Fruit fly (Drosophila melanogaster) whole organism, embryonic: ENCODE results near the gene Pvf2.

Experiments used
- Antp ChIP-seq: fragments of 200-800 bp; sonication (Bioruptor generic); optimal IDR thresholded peaks from 3 replicates; lab custom pipeline; 2016; ENCODE audit warnings: missing biosample characterization, missing genetic modification characterization
- BtbVII ChIP-seq: fragments of 200-800 bp; sonication (Bioruptor generic); optimal IDR thresholded peaks from 3 replicates; lab custom pipeline; 2017; ENCODE audit warnings: missing biosample characterization, mild to moderate bottlenecking, missing genetic modification characterization
- CG11560 ChIP-seq: fragments of 200-800 bp; sonication (Bioruptor generic); IDR thresholded peaks from 3 replicates; pipeline ENCODE4 v1.3.6; 2022; ENCODE audit warnings: missing biosample characterization, missing genetic modification characterization
- CG15073 ChIP-seq: fragments of 200-800 bp; sonication (Bioruptor generic); optimal IDR thresholded peaks from 2 replicates; lab custom pipeline; 2016; ENCODE audit warnings: missing biosample characterization, missing genetic modification characterization
- CG1529 ChIP-seq: fragments of 200-800 bp; sonication (Bioruptor generic); optimal IDR thresholded peaks from 3 replicates; lab custom pipeline; 2018; ENCODE audit warnings: missing biosample characterization, missing genetic modification characterization
- CG15514 ChIP-seq: fragments of 200-800 bp; sonication (Bioruptor generic); optimal IDR thresholded peaks from 3 replicates; lab custom pipeline; 2017; ENCODE audit warnings: missing biosample characterization, missing genetic modification characterization, mild to moderate bottlenecking, moderate library complexity, missing genetic modification reagents
- CG16779 ChIP-seq: fragments of 200-800 bp; sonication (Bioruptor generic); IDR thresholded peaks from 2 replicates; pipeline ENCODE4 v1.3.6; 2022; ENCODE audit warnings: missing biosample characterization, missing genetic modification characterization
- CG16863 ChIP-seq: fragments of 200-800 bp; sonication (Bioruptor generic); optimal IDR thresholded peaks from 3 replicates; lab custom pipeline; 2016; ENCODE audit warnings: missing biosample characterization, missing genetic modification characterization
- CG17186 ChIP-seq: fragments of 200-800 bp; sonication (Bioruptor generic); optimal IDR thresholded peaks from 3 replicates; lab custom pipeline; 2017; ENCODE audit warnings: missing biosample characterization, missing genetic modification reagents, missing genetic modification characterization
- CG3163 ChIP-seq: fragments of 200-800 bp; sonication (Bioruptor generic); optimal IDR thresholded peaks from 3 replicates; lab custom pipeline; 2016; ENCODE audit warnings: missing biosample characterization, missing genetic modification characterization
- CG4424 ChIP-seq: fragments of 200-800 bp; sonication (Bioruptor generic); optimal IDR thresholded peaks from 3 replicates; lab custom pipeline; 2016; ENCODE audit warnings: missing biosample characterization, missing genetic modification characterization
- CG4730 ChIP-seq: fragments of 200-800 bp; sonication (Bioruptor generic); IDR thresholded peaks from 2 replicates; pipeline ENCODE4 v1.3.6; 2022; ENCODE audit warnings: missing biosample characterization, missing genetic modification characterization
- CG6791 ChIP-seq: fragments of 200-800 bp; sonication (Bioruptor generic); IDR thresholded peaks from 3 replicates; pipeline ENCODE4 v1.3.6; 2022; ENCODE audit warnings: missing biosample characterization, missing genetic modification characterization; ENCODE audit not compliant: partially characterized antibody
- CG7357 ChIP-seq: fragments of 200-800 bp; sonication (Bioruptor generic); IDR thresholded peaks from 3 replicates; pipeline ENCODE4 v1.3.6; 2022; ENCODE audit warnings: missing biosample characterization, missing genetic modification characterization
- CG7556 ChIP-seq: fragments of 200-800 bp; sonication (Bioruptor generic); optimal IDR thresholded peaks from 2 replicates; lab custom pipeline; 2017; ENCODE audit warnings: missing biosample characterization, mild to moderate bottlenecking, missing genetic modification characterization
- CG7839 ChIP-seq: fragments of 200-800 bp; sonication (Bioruptor generic); optimal IDR thresholded peaks from 3 replicates; lab custom pipeline; 2018; ENCODE audit warnings: missing biosample characterization, mild to moderate bottlenecking, missing genetic modification characterization, moderate library complexity
- CG8765 ChIP-seq: fragments of 200-800 bp; sonication (Bioruptor generic); IDR thresholded peaks from 2 replicates; pipeline ENCODE4 v1.3.6; 2022; ENCODE audit warnings: missing biosample characterization, missing genetic modification characterization
- CTCF ChIP-seq: fragments of 200-800 bp; sonication (Bioruptor generic); optimal IDR thresholded peaks from 2 replicates; lab custom pipeline; 2017; ENCODE audit warnings: missing biosample characterization, mild to moderate bottlenecking, missing genetic modification characterization, moderate library complexity
- CoRest ChIP-seq: fragments of 200-800 bp; sonication (Bioruptor generic); optimal IDR thresholded peaks from 3 replicates; lab custom pipeline; 2018; ENCODE audit warnings: missing biosample characterization, mild to moderate bottlenecking, missing genetic modification characterization, moderate library complexity
- D ChIP-seq, 2 experiments: fragments of 200-800 bp in 1 of 2; fragments of >200 bp in 1 of 2; sonication (Bioruptor generic) in 1 of 2; optimal IDR thresholded peaks; 2 replicates in 1 of 2; 3 replicates in 1 of 2; lab custom pipeline; 2017; ENCODE audit warnings: mild to moderate bottlenecking in 1 of 2, missing biosample characterization in 1 of 2, missing genetic modification characterization in 1 of 2, missing genetic modification reagents in 1 of 2
- Dad ChIP-seq: fragments of 200-800 bp; sonication (Bioruptor generic); optimal IDR thresholded peaks from 3 replicates; lab custom pipeline; 2016; ENCODE audit warnings: missing biosample characterization, missing genetic modification characterization
- Doc3 ChIP-seq: fragments of 200-800 bp; sonication (Bioruptor generic); IDR thresholded peaks from 3 replicates; pipeline ENCODE4 v1.3.6; 2022; ENCODE audit warnings: missing biosample characterization, missing genetic modification characterization; ENCODE audit not compliant: partially characterized antibody
- HLHmδ ChIP-seq: fragments of 200-800 bp; sonication (Bioruptor generic); optimal IDR thresholded peaks from 2 replicates; lab custom pipeline; 2018; ENCODE audit warnings: missing biosample characterization, mild to moderate bottlenecking, missing genetic modification characterization, moderate library complexity
- Hr39 ChIP-seq: fragments of >200 bp; optimal IDR thresholded peaks from 2 replicates; lab custom pipeline; 2017
- Max ChIP-seq: fragments of 200-800 bp; sonication (Bioruptor generic); optimal IDR thresholded peaks from 2 replicates; lab custom pipeline; 2016; ENCODE audit warnings: missing biosample characterization, mild to moderate bottlenecking, missing genetic modification characterization
- Mes4 ChIP-seq: fragments of 200-800 bp; sonication (Bioruptor generic); optimal IDR thresholded peaks from 2 replicates; lab custom pipeline; 2016; ENCODE audit warnings: missing biosample characterization, missing genetic modification characterization
- Neu2 ChIP-seq: fragments of 200-800 bp; sonication (Bioruptor generic); optimal IDR thresholded peaks from 3 replicates; lab custom pipeline; 2016; ENCODE audit warnings: missing biosample characterization, missing genetic modification characterization, borderline replicate concordance
- Opbp ChIP-seq: fragments of 200-800 bp; sonication (Bioruptor generic); IDR thresholded peaks from 3 replicates; pipeline ENCODE4 v1.3.6; 2022; ENCODE audit warnings: missing biosample characterization, missing genetic modification characterization; ENCODE audit not compliant: partially characterized antibody
- PHDP ChIP-seq: fragments of 200-800 bp; sonication (Bioruptor generic); optimal IDR thresholded peaks from 3 replicates; lab custom pipeline; 2018; ENCODE audit warnings: missing biosample characterization, mild to moderate bottlenecking, missing genetic modification characterization, moderate library complexity
- Scr ChIP-seq: fragments of 200-800 bp; sonication (Bioruptor generic); IDR thresholded peaks from 2 replicates; pipeline ENCODE4 v1.3.6; 2022; ENCODE audit warnings: missing biosample characterization, missing genetic modification characterization; ENCODE audit not compliant: partially characterized antibody
- Trl ChIP-seq, 3 experiments: fragments of >200 bp in 2 of 3; fragments of 200-800 bp in 1 of 3; sonication (Bioruptor generic) in 1 of 3; optimal IDR thresholded peaks; 2 replicates in 1 of 3; 3 replicates in 2 of 3; lab custom pipeline; 2016 to 2017; ENCODE audit warnings: missing biosample characterization in 1 of 3, missing genetic modification characterization in 1 of 3
- ash1 ChIP-seq: fragments of 200-800 bp; sonication (Bioruptor generic); optimal IDR thresholded peaks from 2 replicates; lab custom pipeline; 2018; ENCODE audit warnings: missing biosample characterization, mild to moderate bottlenecking, missing genetic modification characterization
- btn ChIP-seq: fragments of 200-800 bp; sonication (Bioruptor generic); optimal IDR thresholded peaks from 2 replicates; lab custom pipeline; 2016; ENCODE audit warnings: missing biosample characterization, missing genetic modification characterization
- chinmo ChIP-seq: fragments of 200-800 bp; sonication (Bioruptor generic); IDR thresholded peaks from 4 replicates; pipeline ENCODE4 v1.3.6; 2022; ENCODE audit warnings: missing biosample characterization, missing genetic modification characterization; ENCODE audit not compliant: partially characterized antibody
- cwo ChIP-seq: fragments of 200-800 bp; sonication (Bioruptor generic); optimal IDR thresholded peaks from 3 replicates; lab custom pipeline; 2017; ENCODE audit warnings: missing biosample characterization, missing genetic modification characterization, mild to moderate bottlenecking, moderate library complexity, missing genetic modification reagents
- ems ChIP-seq: fragments of 200-800 bp; sonication (Bioruptor generic); optimal IDR thresholded peaks from 3 replicates; lab custom pipeline; 2016; ENCODE audit warnings: missing biosample characterization, missing genetic modification characterization
- fd96Cb ChIP-seq: fragments of 200-800 bp; sonication (Bioruptor generic); optimal IDR thresholded peaks from 2 replicates; lab custom pipeline; 2018; ENCODE audit warnings: missing biosample characterization, mild to moderate bottlenecking, missing genetic modification characterization, moderate library complexity
- insv ChIP-seq, 2 experiments: fragments of 200-800 bp; sonication (Bioruptor generic); optimal IDR thresholded peaks; 3 replicates each; lab custom pipeline; 2016 to 2018; ENCODE audit warnings: missing biosample characterization in 2 of 2, missing genetic modification characterization in 2 of 2
- lilli ChIP-seq: fragments of 200-800 bp; sonication (Bioruptor generic); optimal IDR thresholded peaks from 3 replicates; lab custom pipeline; 2016; ENCODE audit warnings: missing biosample characterization, missing genetic modification characterization
- nau ChIP-seq: fragments of 200-800 bp; sonication (Bioruptor generic); optimal IDR thresholded peaks from 3 replicates; lab custom pipeline; 2017; ENCODE audit warnings: missing biosample characterization, mild to moderate bottlenecking, missing genetic modification characterization, missing genetic modification reagents
- p53 ChIP-seq: fragments of 200-800 bp; sonication (Bioruptor generic); optimal IDR thresholded peaks from 2 replicates; lab custom pipeline; 2016; ENCODE audit warnings: missing biosample characterization, missing genetic modification characterization
- row ChIP-seq: fragments of 200-800 bp; sonication (Bioruptor generic); IDR thresholded peaks from 3 replicates; pipeline ENCODE4 v1.3.6; 2022; ENCODE audit warnings: missing biosample characterization, missing genetic modification characterization
- schlank ChIP-seq: fragments of 200-800 bp; sonication (Bioruptor generic); optimal IDR thresholded peaks from 2 replicates; lab custom pipeline; 2018; ENCODE audit warnings: missing biosample characterization, mild to moderate bottlenecking, missing genetic modification characterization
- sima ChIP-seq: fragments of 200-800 bp; sonication (Bioruptor generic); optimal IDR thresholded peaks from 2 replicates; lab custom pipeline; 2016; ENCODE audit warnings: missing biosample characterization, missing genetic modification characterization
- sisA ChIP-seq: fragments of 200-800 bp; sonication (Bioruptor generic); IDR thresholded peaks from 2 replicates; pipeline ENCODE4 v1.3.6; 2022; ENCODE audit warnings: missing biosample characterization, missing genetic modification characterization
- slou ChIP-seq: fragments of 200-800 bp; sonication (Bioruptor generic); optimal IDR thresholded peaks from 3 replicates; lab custom pipeline; 2016; ENCODE audit warnings: missing biosample characterization, missing genetic modification characterization
- stwl ChIP-seq: fragments of 200-800 bp; sonication (Bioruptor generic); optimal IDR thresholded peaks from 3 replicates; lab custom pipeline; 2018; ENCODE audit warnings: missing biosample characterization, mild to moderate bottlenecking, missing genetic modification characterization, moderate library complexity
- z ChIP-seq: fragments of 200-800 bp; sonication (Bioruptor generic); IDR thresholded peaks from 3 replicates; pipeline ENCODE4 v1.3.6; 2022; ENCODE audit warnings: missing biosample characterization, missing genetic modification characterization
- zen ChIP-seq: fragments of 200-800 bp; sonication (Bioruptor generic); optimal IDR thresholded peaks from 3 replicates; lab custom pipeline; 2018; ENCODE audit warnings: missing biosample characterization, mild to moderate bottlenecking, missing genetic modification characterization, moderate library complexity

Pvf2 gene

dm6 chr2L:7023614-7024259 is 60.7 kb downstream of the Pvf2 start, which contains the start of gene Gart (continued):
- TF ChIP-seq Neu2 (GFP tag; lab: Kevin White, UChicago): no peak
- no peak for TF ChIP-seq ash1 (GFP tag; lab: Kevin White, UChicago)
- TF ChIP-seq Opbp (GFP tag; lab: Robert Waterston, UW): no peak
- no peak for TF ChIP-seq CG16779 (GFP tag; lab: Robert Waterston, UW)
- TF ChIP-seq stwl: no peak
- TF ChIP-seq Antp (GFP tag; lab: Kevin White, UChicago): peak; percentile 69
- no peak for TF ChIP-seq CG11560 (tag; lab: Robert Waterston, UW)
- TF ChIP-seq CG7357: no peak
- TF ChIP-seq Mes4 (GFP tag; lab: Kevin White, UChicago): peak; percentile 50
- peak; percentile 14 for TF ChIP-seq BtbVII
- TF ChIP-seq CG3163: peak; percentile 51
- TF ChIP-seq sima (GFP tag; lab: Kevin White, UChicago): no peak
- no peak for TF ChIP-seq zen (tag; lab: Kevin White, UChicago)
- no peak for TF ChIP-seq CG4730 (GFP tag; lab: Robert Waterston, UW)
- peak; percentile 18 for TF ChIP-seq slou
- peak; percentile 78 for TF ChIP-seq CG7839 (tag; lab: Kevin White, UChicago)
- TF ChIP-seq CG16863: peak; percentile 48
- TF ChIP-seq CTCF: no peak
- no peak for TF ChIP-seq HLHmδ
- peak; percentile 22 for TF ChIP-seq fd96Cb (tag; lab: Kevin White, UChicago)
- TF ChIP-seq CG1529 (GFP tag; lab: Kevin White, UChicago): peak; percentile 59
- TF ChIP-seq CG6791 (GFP tag; lab: Robert Waterston, UW): no peak
- TF ChIP-seq lilli (GFP tag; lab: Kevin White, UChicago): peak; percentile 83
- TF ChIP-seq Max (GFP tag; lab: Kevin White, UChicago): peak; percentile 27
- peak; percentile 2 for TF ChIP-seq CG15073 (GFP tag; lab: Kevin White, UChicago)
- TF ChIP-seq CG4424: no peak
- TF ChIP-seq CG15514: no peak
- peak; percentile 50 for TF ChIP-seq schlank (tag; lab: Kevin White, UChicago)
- peak in 1 of 2 experiments; percentile 1 for TF ChIP-seq insv (GFP tag; optimal IDR thresholded peaks at IDR 0.05; lab: Kevin White, UChicago)
- TF ChIP-seq CoRest (tag; lab: Kevin White, UChicago): peak; percentile 68
- no peak for TF ChIP-seq CG8765 (GFP tag; lab: Robert Waterston, UW)
- TF ChIP-seq Trl (optimal IDR thresholded peaks at IDR 0.05; lab: Kevin White, UChicago): no peak
- peak; percentile 69 for TF ChIP-seq Trl (GFP tag; optimal IDR thresholded peaks at IDR 0.05; lab: Kevin White, UChicago)
- peak; percentile 22 for TF ChIP-seq ems (GFP tag; lab: Kevin White, UChicago)
- peak; percentile 98 for TF ChIP-seq cwo
- TF ChIP-seq Doc3 (GFP tag; lab: Robert Waterston, UW): no peak
- peak; percentile 86 for TF ChIP-seq row (GFP tag; lab: Robert Waterston, UW)
- TF ChIP-seq Dad (GFP tag; lab: Kevin White, UChicago): peak; percentile 43
- TF ChIP-seq sisA (GFP tag; lab: Robert Waterston, UW): peak; percentile 34; the same call in 1 of the 2 replicates
- TF ChIP-seq CG17186 (GFP tag; lab: Kevin White, UChicago): no peak
- TF ChIP-seq btn (GFP tag; lab: Kevin White, UChicago): peak; percentile 61
- peak; percentile 75 for TF ChIP-seq CG7556 (GFP tag; lab: Kevin White, UChicago)
- no peak for TF ChIP-seq z
- TF ChIP-seq p53: no peak
- peak; percentile 71 for TF ChIP-seq PHDP (tag; lab: Kevin White, UChicago)
- no peak for TF ChIP-seq Scr (GFP tag; lab: Robert Waterston, UW)
- no peak for TF ChIP-seq D (optimal IDR thresholded peaks at IDR 0.05; lab: Kevin White, UChicago)
- peak; percentile 23 for TF ChIP-seq D (GFP tag; optimal IDR thresholded peaks at IDR 0.05; lab: Kevin White, UChicago)
- TF ChIP-seq chinmo (GFP tag; lab: Robert Waterston, UW): peak; percentile 75; the same call in 2 of the 4 replicates
- no peak for TF ChIP-seq nau (GFP tag; lab: Kevin White, UChicago)
- no peak for TF ChIP-seq Hr39
